Fruit fly (Drosophila melanogaster): ENCODE results near the gene CG43331.
A peak's percentile ranks its signal among the peaks of the same experiment; 100 is the strongest.

Gene CG43331

dm6 chr3L:22468562-22468961 is 35.1 kb downstream of the CG43331 start, which contains the start of gene CG11437:
Gene CG11437, plus strand, starts transcription at chr3L:22468862.
- TF ChIP-seq Myc (optimal IDR thresholded peaks at IDR 0.05) (no peak), ttk (optimal IDR thresholded peaks at IDR 0.05) (no peak), h (optimal IDR thresholded peaks at IDR 0.05) (no peak), psq (optimal IDR thresholded peaks at IDR 0.05) (no peak), Sin3A (optimal IDR thresholded peaks at IDR 0.05) (no peak), insv (optimal IDR thresholded peaks at IDR 0.05) (no peak)

- TF ChIP-seq Sin3A (optimal IDR thresholded peaks at IDR 0.05), result no peak
- TF ChIP-seq psq (optimal IDR thresholded peaks at IDR 0.05), result no peak
- TF ChIP-seq ttk (optimal IDR thresholded peaks at IDR 0.05), result no peak
- TF ChIP-seq insv (optimal IDR thresholded peaks at IDR 0.05), result no peak
- TF ChIP-seq h (optimal IDR thresholded peaks at IDR 0.05), result no peak
- TF ChIP-seq Myc (optimal IDR thresholded peaks at IDR 0.05), result no peak
Measured at dm6 chr3L:22466403-22466942, 37.2 kb downstream of the CG43331 start.

dm6 chr3L:22465486-22466402 is 37.9 kb downstream of the CG43331 start, which contains the start of gene CG11438:
Gene CG11438, plus strand, starts transcription at chr3L:22465619.
- TF ChIP-seq ttk (optimal IDR thresholded peaks at IDR 0.05) (no peak), psq (optimal IDR thresholded peaks at IDR 0.05) (no peak), Sin3A (optimal IDR thresholded peaks at IDR 0.05) (no peak), Myc (optimal IDR thresholded peaks at IDR 0.05) (no peak)

- TF ChIP-seq insv (optimal IDR thresholded peaks at IDR 0.05) (no peak), ttk (optimal IDR thresholded peaks at IDR 0.05) (no peak), Myc (optimal IDR thresholded peaks at IDR 0.05) (no peak), psq (optimal IDR thresholded peaks at IDR 0.05) (no peak), Sin3A (optimal IDR thresholded peaks at IDR 0.05) (no peak), h (optimal IDR thresholded peaks at IDR 0.05) (no peak)
Measured at dm6 chr3L:22463412-22463811, 40.2 kb downstream of the CG43331 start.

- TF ChIP-seq ttk (optimal IDR thresholded peaks at IDR 0.05) (no peak), Sin3A (optimal IDR thresholded peaks at IDR 0.05) (no peak), insv (optimal IDR thresholded peaks at IDR 0.05) (no peak), h (optimal IDR thresholded peaks at IDR 0.05) (no peak), Myc (optimal IDR thresholded peaks at IDR 0.05) (no peak), psq (optimal IDR thresholded peaks at IDR 0.05) (no peak)
Measured at dm6 chr3L:22460918-22461634, 42.6 kb downstream of the CG43331 start, which contains the start of gene laza. Gene laza, minus strand, starts transcription at chr3L:22461131.

- no peak for TF ChIP-seq h (optimal IDR thresholded peaks at IDR 0.05)
Measured at dm6 chr3L:22460428-22460827, 43.2 kb downstream of the CG43331 start.

- TF ChIP-seq h (optimal IDR thresholded peaks at IDR 0.05) (no peak), insv (optimal IDR thresholded peaks at IDR 0.05) (no peak), Myc (optimal IDR thresholded peaks at IDR 0.05) (no peak), psq (optimal IDR thresholded peaks at IDR 0.05) (no peak), ttk (optimal IDR thresholded peaks at IDR 0.05) (no peak), Sin3A (optimal IDR thresholded peaks at IDR 0.05) (no peak)
Measured at dm6 chr3L:22458898-22459524, 44.6 kb downstream of the CG43331 start.

- TF ChIP-seq h (optimal IDR thresholded peaks at IDR 0.05), result no peak
- TF ChIP-seq Myc (optimal IDR thresholded peaks at IDR 0.05), result no peak
Measured at dm6 chr3L:22458271-22458670, 45.4 kb downstream of the CG43331 start.

dm6 chr3L:22455953-22456488 is 47.6 kb downstream of the CG43331 start:
- TF ChIP-seq Myc (optimal IDR thresholded peaks at IDR 0.05) (no peak), psq (optimal IDR thresholded peaks at IDR 0.05) (no peak), insv (optimal IDR thresholded peaks at IDR 0.05) (peak; percentile 26), ttk (optimal IDR thresholded peaks at IDR 0.05) (no peak), Sin3A (optimal IDR thresholded peaks at IDR 0.05) (no peak), h (optimal IDR thresholded peaks at IDR 0.05) (no peak)

dm6 chr3L:22454368-22454767 is 49.3 kb downstream of the CG43331 start, which contains the start of gene CG11449:
Gene CG11449, plus strand, starts transcription at chr3L:22454373.
- TF ChIP-seq h (optimal IDR thresholded peaks at IDR 0.05) (no peak), insv (optimal IDR thresholded peaks at IDR 0.05) (no peak), Myc (optimal IDR thresholded peaks at IDR 0.05) (no peak), ttk (optimal IDR thresholded peaks at IDR 0.05) (no peak), psq (optimal IDR thresholded peaks at IDR 0.05) (no peak), Sin3A (optimal IDR thresholded peaks at IDR 0.05) (no peak)

Measured in Kc167 (cell line).